Worm (Caenorhabditis elegans) whole organism, L3 larva: Measurements from ENCODE around the gene R10E9.4.

ENCODE experiments used
- ZK546.5 ChIP-seq: sonication (generic microtip); optimal IDR thresholded peaks from 2 replicates; lab custom pipeline; 2017; ENCODE audit warnings: missing biosample characterization, missing genetic modification characterization
- ama-1 ChIP-seq: fragments of 150-350 bp; optimal IDR thresholded peaks from 2 replicates; lab custom pipeline; 2018
- ceh-82 ChIP-seq: fragments of 150-350 bp; optimal IDR thresholded peaks from 2 replicates; lab custom pipeline; 2014; ENCODE audit warnings: missing biosample characterization, missing genetic modification characterization
- egl-27 ChIP-seq: sonication (generic microtip); optimal IDR thresholded peaks from 4 replicates; lab custom pipeline; 2017; ENCODE audit warnings: missing biosample characterization, missing genetic modification reagents, missing genetic modification characterization
- jun-1 ChIP-seq: fragments of 150-350 bp; optimal IDR thresholded peaks from 2 replicates; lab custom pipeline; 2014; ENCODE audit warnings: missing biosample characterization, missing genetic modification reagents, missing genetic modification characterization
- lin-39 ChIP-seq: fragments of 150-350 bp; optimal IDR thresholded peaks from 2 replicates; lab custom pipeline; 2018; ENCODE audit warnings: missing biosample characterization, missing genetic modification reagents, missing genetic modification characterization
- nfya-1 ChIP-seq: sonication (generic microtip); optimal IDR thresholded peaks from 2 replicates; lab custom pipeline; 2017; ENCODE audit warnings: missing genetic modification characterization, mild to moderate bottlenecking, missing compliant biosample characterization, antibody characterized with exemption, moderate library complexity; ENCODE audit not compliant: insufficient read depth
- nhr-11 ChIP-seq: fragments of 150-350 bp; optimal IDR thresholded peaks from 2 replicates; lab custom pipeline; 2014; ENCODE audit warnings: missing biosample characterization, missing genetic modification characterization
- nhr-28 ChIP-seq: fragments of 150-350 bp; optimal IDR thresholded peaks from 2 replicates; lab custom pipeline; 2014; ENCODE audit warnings: missing biosample characterization, missing genetic modification characterization
- nhr-76 ChIP-seq: fragments of 150-350 bp; sonication (generic microtip); optimal IDR thresholded peaks from 5 replicates; lab custom pipeline; 2014; ENCODE audit warnings: missing biosample characterization, missing genetic modification characterization
- pqm-1 ChIP-seq: fragments of 150-350 bp; optimal IDR thresholded peaks from 2 replicates; lab custom pipeline; 2017; ENCODE audit warnings: missing biosample characterization, missing genetic modification characterization, inconsistent platforms
- ztf-11 ChIP-seq: fragments of 150-350 bp; optimal IDR thresholded peaks from 2 replicates; lab custom pipeline; 2014; ENCODE audit warnings: missing biosample characterization, missing genetic modification characterization

DNA sequence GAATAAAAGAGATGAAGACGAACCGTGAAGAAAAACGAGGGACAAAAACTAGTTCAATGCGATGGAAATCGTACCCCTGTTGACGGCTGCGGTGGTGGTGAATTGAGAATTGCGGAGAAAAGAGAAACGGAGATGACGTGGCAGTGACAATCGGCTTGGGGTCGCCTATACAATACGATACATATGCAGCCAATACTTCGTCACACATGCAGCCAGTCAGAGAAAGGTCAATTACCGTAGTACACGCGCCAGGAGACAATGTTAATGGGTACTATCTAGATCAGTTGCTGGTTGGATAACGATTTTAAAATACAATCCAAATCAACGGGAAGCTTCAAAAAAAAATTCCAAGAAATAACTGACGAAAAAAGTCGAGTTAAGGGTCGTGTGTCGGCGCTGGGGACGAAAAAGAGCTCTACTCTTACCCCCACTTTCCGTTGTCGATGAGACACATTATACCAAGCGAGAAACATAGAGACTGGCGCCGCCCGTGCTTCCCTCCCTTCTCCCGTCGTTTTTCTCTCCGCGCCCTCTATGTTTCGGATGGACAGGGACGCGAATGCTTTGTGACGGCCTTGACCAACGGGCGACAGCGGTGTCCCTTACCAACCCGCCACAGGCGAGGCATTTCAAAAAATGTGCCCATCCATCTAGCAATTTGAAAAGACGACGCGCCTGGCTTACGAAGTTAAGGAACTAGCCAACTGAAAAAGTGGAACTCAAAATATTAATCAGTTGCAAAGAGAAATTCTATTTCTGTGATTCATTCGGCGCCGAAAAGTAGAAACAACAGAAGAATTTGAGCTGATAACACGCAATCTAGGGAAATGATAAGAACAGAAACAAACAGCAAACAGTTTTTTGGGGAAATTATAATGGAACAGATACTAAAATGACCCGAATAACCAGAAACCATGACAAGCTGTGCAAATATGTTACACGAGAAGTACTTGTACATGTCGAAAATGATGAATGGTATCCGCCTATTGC lies 46.3 kb upstream of the R10E9.4 start:
- no peak for TF ChIP-seq nhr-11 (tag; lab: Kevin White, UChicago)
- peak; percentile 81 for TF ChIP-seq lin-39 (tag; lab: Kevin White, UChicago)
- no peak for TF ChIP-seq egl-27 (tag; lab: Kevin White, UChicago)
- no peak for TF ChIP-seq ZK546.5 (tag; lab: Kevin White, UChicago)
- TF ChIP-seq nhr-76 = no peak
- no peak for TF ChIP-seq jun-1
- TF ChIP-seq ztf-11 (tag; lab: Kevin White, UChicago) = no peak
- TF ChIP-seq ceh-82 = no peak
- no peak for TF ChIP-seq nhr-28 (tag; lab: Kevin White, UChicago)
- peak; percentile 63 for TF ChIP-seq nfya-1 (tag; lab: Kevin White, UChicago)
- TF ChIP-seq ama-1 (lab: Kevin White, UChicago) = no peak
- TF ChIP-seq pqm-1 (tag; lab: Kevin White, UChicago) = peak; percentile 57
